Worm (Caenorhabditis elegans) whole organism, late embryonic: ENCODE measurements around the gene mup-4.

Experiments
- C38D4.7 ChIP-seq: fragments of 200-800 bp; sonication (Bioruptor generic); optimal IDR thresholded peaks from 2 replicates; lab custom pipeline; 2018; ENCODE audit warnings: mild to moderate bottlenecking, missing genetic modification characterization, moderate library complexity, missing compliant biosample characterization
- F13H6.1 ChIP-seq: sonication (generic microtip); optimal IDR thresholded peaks from 2 replicates; lab custom pipeline; 2016; ENCODE audit warnings: missing genetic modification characterization, missing compliant biosample characterization
- K09A11.1 ChIP-seq: sonication (generic microtip); optimal IDR thresholded peaks from 2 replicates; lab custom pipeline; 2017; ENCODE audit warnings: antibody characterized with exemption, mild to moderate bottlenecking, missing genetic modification characterization, missing compliant biosample characterization; ENCODE audit not compliant: insufficient read depth
- ama-1 ChIP-seq: fragments of 150-350 bp; optimal IDR thresholded peaks from 2 replicates; lab custom pipeline; 2014
- ceh-14 ChIP-seq: sonication (generic microtip); optimal IDR thresholded peaks from 2 replicates; lab custom pipeline; 2016; ENCODE audit warnings: missing genotype, missing genetic modification characterization, missing compliant biosample characterization
- ceh-18 ChIP-seq: sonication (generic microtip); optimal IDR thresholded peaks from 2 replicates; lab custom pipeline; 2016; ENCODE audit warnings: missing genetic modification characterization, missing compliant biosample characterization
- ceh-19 ChIP-seq: fragments of 200-800 bp; sonication (Bioruptor generic); optimal IDR thresholded peaks from 2 replicates; lab custom pipeline; 2018; ENCODE audit warnings: mild to moderate bottlenecking, missing genetic modification characterization, missing compliant biosample characterization
- ceh-22 ChIP-seq: sonication (generic microtip); optimal IDR thresholded peaks from 2 replicates; lab custom pipeline; 2017; ENCODE audit warnings: missing biosample characterization, missing genetic modification characterization
- ceh-30 ChIP-seq: fragments of 150-350 bp; optimal IDR thresholded peaks from 2 replicates; lab custom pipeline; 2014; ENCODE audit warnings: missing biosample characterization, missing genetic modification characterization
- ceh-34 ChIP-seq: sonication (generic microtip); optimal IDR thresholded peaks from 2 replicates; lab custom pipeline; 2016; ENCODE audit warnings: mild to moderate bottlenecking, missing genetic modification characterization, missing compliant biosample characterization
- ceh-45 ChIP-seq: fragments of 200-800 bp; sonication (Bioruptor generic); IDR thresholded peaks from 2 replicates; pipeline ENCODE4 v1.3.6; 2022; ENCODE audit warnings: missing genetic modification reagents, missing genetic modification characterization, missing compliant biosample characterization
- ceh-48 ChIP-seq: sonication (generic microtip); optimal IDR thresholded peaks from 2 replicates; lab custom pipeline; 2016; ENCODE audit warnings: missing genetic modification characterization, inconsistent platforms, missing compliant biosample characterization
- che-1 ChIP-seq: sonication (generic microtip); optimal IDR thresholded peaks from 2 replicates; lab custom pipeline; 2016; ENCODE audit warnings: mild to moderate bottlenecking, missing genetic modification characterization, missing compliant biosample characterization
- elt-4 ChIP-seq: sonication (generic microtip); optimal IDR thresholded peaks from 2 replicates; lab custom pipeline; 2016; ENCODE audit warnings: missing genetic modification characterization, missing compliant biosample characterization
- ets-4 ChIP-seq: sonication (generic microtip); optimal IDR thresholded peaks from 2 replicates; lab custom pipeline; 2016; ENCODE audit warnings: missing genetic modification characterization, missing compliant biosample characterization
- eyg-1 ChIP-seq: sonication (generic microtip); optimal IDR thresholded peaks from 2 replicates; lab custom pipeline; 2016; ENCODE audit warnings: missing genotype, missing genetic modification characterization, missing compliant biosample characterization
- fax-1 ChIP-seq: sonication (generic microtip); optimal IDR thresholded peaks from 2 replicates; lab custom pipeline; 2016; ENCODE audit warnings: missing genotype, missing genetic modification characterization, missing compliant biosample characterization
- fkh-10 ChIP-seq: fragments of 150-350 bp; optimal IDR thresholded peaks from 2 replicates; lab custom pipeline; 2014; ENCODE audit warnings: missing biosample characterization, missing genetic modification reagents, missing genetic modification characterization
- hlh-15 ChIP-seq: sonication (generic microtip); optimal IDR thresholded peaks from 2 replicates; lab custom pipeline; 2016; ENCODE audit warnings: missing genetic modification characterization, missing compliant biosample characterization
- hlh-6 ChIP-seq: sonication (generic microtip); optimal IDR thresholded peaks from 2 replicates; lab custom pipeline; 2016; ENCODE audit warnings: missing genotype, missing genetic modification characterization, missing compliant biosample characterization
- lim-6 ChIP-seq: sonication (generic microtip); optimal IDR thresholded peaks from 2 replicates; lab custom pipeline; 2016; ENCODE audit warnings: missing genetic modification characterization, missing compliant biosample characterization
- mec-3 ChIP-seq: sonication (generic microtip); optimal IDR thresholded peaks from 2 replicates; lab custom pipeline; 2016; ENCODE audit warnings: borderline replicate concordance, missing genetic modification characterization, missing compliant biosample characterization
- nfya-1 ChIP-seq: sonication (generic microtip); optimal IDR thresholded peaks from 2 replicates; lab custom pipeline; 2017; ENCODE audit warnings: missing genetic modification characterization, mild to moderate bottlenecking, missing compliant biosample characterization, antibody characterized with exemption, moderate library complexity
- nhr-11 ChIP-seq: fragments of 150-350 bp; optimal IDR thresholded peaks from 2 replicates; lab custom pipeline; 2014; ENCODE audit warnings: missing biosample characterization, missing genetic modification characterization
- nhr-232 ChIP-seq: sonication (generic microtip); optimal IDR thresholded peaks from 2 replicates; lab custom pipeline; 2016; ENCODE audit warnings: missing genetic modification characterization, missing compliant biosample characterization
- pag-3 ChIP-seq: sonication (generic microtip); optimal IDR thresholded peaks from 2 replicates; lab custom pipeline; 2016; ENCODE audit warnings: missing compliant biosample characterization, missing genetic modification characterization, borderline replicate concordance
- pax-1 ChIP-seq: fragments of 150-350 bp; optimal IDR thresholded peaks from 2 replicates; lab custom pipeline; 2014; ENCODE audit warnings: missing biosample characterization, missing genetic modification characterization
- pha-4 ChIP-seq: fragments of 150-350 bp; optimal IDR thresholded peaks from 2 replicates; lab custom pipeline; 2018; ENCODE audit warnings: missing biosample characterization, missing genetic modification reagents, missing genetic modification characterization
- ref-2 ChIP-seq: sonication (generic microtip); optimal IDR thresholded peaks from 2 replicates; lab custom pipeline; 2016; ENCODE audit warnings: missing genetic modification characterization, missing compliant biosample characterization
- rnt-1 ChIP-seq: sonication (generic microtip); optimal IDR thresholded peaks from 2 replicates; lab custom pipeline; 2016; ENCODE audit warnings: missing genetic modification characterization, missing compliant biosample characterization
- sdc-2 ChIP-seq: sonication (generic microtip); optimal IDR thresholded peaks from 2 replicates; lab custom pipeline; 2016; ENCODE audit warnings: missing genotype, missing genetic modification characterization, missing compliant biosample characterization
- sox-2 ChIP-seq: fragments of 200-800 bp; sonication (Bioruptor generic); IDR thresholded peaks from 2 replicates; pipeline ENCODE4 v1.3.6; 2022; ENCODE audit warnings: missing genetic modification reagents, missing genetic modification characterization, missing compliant biosample characterization
- sox-4 ChIP-seq: sonication (generic microtip); optimal IDR thresholded peaks from 2 replicates; lab custom pipeline; 2017; ENCODE audit warnings: mild to moderate bottlenecking, missing genetic modification characterization, inconsistent platforms, missing compliant biosample characterization
- syd-9 ChIP-seq: sonication (generic microtip); optimal IDR thresholded peaks from 2 replicates; lab custom pipeline; 2016; ENCODE audit warnings: mild to moderate bottlenecking, missing genetic modification characterization, moderate library complexity, missing compliant biosample characterization
- unc-3 ChIP-seq, 2 experiments: fragments of 200-800 bp in 1 of 2; sonication (Bioruptor generic) in 1 of 2; sonication (generic microtip) in 1 of 2; conservative IDR thresholded peaks in 1 of 2; optimal IDR thresholded peaks in 1 of 2; 2 replicates each; pipeline versions ENCODE4 v1.3.6 to Lab custom; 2016 to 2022; ENCODE audit warnings: missing compliant biosample characterization in 2 of 2, missing genetic modification characterization in 2 of 2, missing genetic modification reagents in 1 of 2
- unc-55 ChIP-seq: sonication (generic microtip); optimal IDR thresholded peaks from 2 replicates; lab custom pipeline; 2017; ENCODE audit warnings: missing biosample characterization, missing genetic modification reagents, missing genetic modification characterization
- unc-86 ChIP-seq: sonication (generic microtip); optimal IDR thresholded peaks from 2 replicates; lab custom pipeline; 2016; ENCODE audit warnings: missing genetic modification characterization, missing compliant biosample characterization
- zip-5 ChIP-seq: sonication (generic microtip); optimal IDR thresholded peaks from 2 replicates; lab custom pipeline; 2016; ENCODE audit warnings: missing genetic modification characterization, missing compliant biosample characterization
- ztf-16 ChIP-seq: sonication (generic microtip); optimal IDR thresholded peaks from 2 replicates; lab custom pipeline; 2017; ENCODE audit warnings: missing genetic modification characterization, missing compliant biosample characterization

Gene mup-4

DNA sequence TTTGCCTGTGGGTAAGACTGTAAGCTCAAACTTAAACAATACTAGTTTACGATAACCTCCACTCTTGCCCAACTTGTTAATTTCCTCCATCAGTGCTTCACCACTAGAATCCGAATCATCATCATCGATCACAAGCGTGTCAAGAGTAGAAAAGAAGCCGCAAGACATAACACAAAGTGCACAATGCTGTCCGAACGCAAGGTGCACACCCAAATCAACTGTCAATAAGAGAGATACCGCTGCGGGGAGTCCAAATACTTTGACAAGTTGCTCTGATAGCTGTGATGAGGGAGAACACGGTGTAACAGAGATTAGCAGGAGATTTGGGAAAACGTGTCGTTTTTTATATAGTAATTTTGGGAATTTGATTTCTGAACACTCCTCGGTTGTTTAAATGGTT, 42.5 kb upstream of the mup-4 start:
- TF ChIP-seq unc-55 (peak; percentile 80), hlh-6 (tag; lab: Kevin White, UChicago) (no peak), sox-4 (no peak), hlh-15 (tag; lab: Kevin White, UChicago) (no peak)
- TF ChIP-seq, all 69 proteins: peak for 1

ce11 chrIII:7530830-7531229, 41.9 kb upstream of the mup-4 start:
- TF ChIP-seq sox-2 (GFP tag; lab: Robert Waterston, UW), result no peak

- TF ChIP-seq unc-55 (peak; percentile 51), nhr-232 (tag; lab: Kevin White, UChicago) (no peak)
Observed at ce11 chrIII:7530108-7530507, 41.2 kb upstream of the mup-4 start.

ce11 chrIII:7526974-7527466, 38.1 kb upstream of the mup-4 start:
- TF ChIP-seq unc-55 (peak; percentile 51), nfya-1 (tag; lab: Kevin White, UChicago) (peak; percentile 47), lim-6 (tag; lab: Kevin White, UChicago) (no peak)
- TF ChIP-seq, all 69 proteins: peak for 2

ce11 chrIII:7524830-7525344, 36.0 kb upstream of the mup-4 start:
- TF ChIP-seq nfya-1 (tag; lab: Kevin White, UChicago) (no peak), unc-86 (no peak), ceh-45 (GFP tag; lab: Robert Waterston, UW) (no peak), sdc-2 (tag; lab: Kevin White, UChicago) (no peak)

ce11 chrIII:7521163-7521562, 32.3 kb upstream of the mup-4 start, which contains the start of gene lig-4:
TSS of gene lig-4 (plus strand) at chrIII:7521463.
- TF ChIP-seq ceh-34 (tag; lab: Kevin White, UChicago) (no peak), ceh-19 (GFP tag; lab: Kevin White, UChicago) (no peak), pax-1 (tag; lab: Kevin White, UChicago) (no peak), che-1 (tag; lab: Kevin White, UChicago) (no peak), fax-1 (tag; lab: Kevin White, UChicago) (no peak), mec-3 (no peak)
- TF ChIP-seq, all 69 proteins: peak for 0

ce11 chrIII:7520672-7521071, 31.8 kb upstream of the mup-4 start, which contains the start of the genes cux-7 and C07H6.2:
TSS of gene cux-7 (minus strand) at chrIII:7520845.
TSS of gene C07H6.2 (plus strand) at chrIII:7521009.
- no peak for TF ChIP-seq nhr-11 (tag; lab: Kevin White, UChicago)
- peak; percentile 85 for TF ChIP-seq eyg-1
- TF ChIP-seq pha-4 (tag; lab: Kevin White, UChicago), result no peak
- TF ChIP-seq ref-2, result peak; percentile 97
- no peak for TF ChIP-seq che-1 (tag; lab: Kevin White, UChicago)
- no peak for TF ChIP-seq sox-2 (GFP tag; lab: Robert Waterston, UW)
- peak; percentile 96 for TF ChIP-seq mec-3
- peak; percentile 94 for TF ChIP-seq F13H6.1
- TF ChIP-seq unc-55, result peak; percentile 13
- peak; percentile 97 for TF ChIP-seq rnt-1 (tag; lab: Kevin White, UChicago)
- peak; percentile 62 for TF ChIP-seq hlh-15 (tag; lab: Kevin White, UChicago)
- peak; percentile 84 for TF ChIP-seq ceh-14 (tag; lab: Kevin White, UChicago)
- peak; percentile 56; the same call in 1 of the 2 replicates for TF ChIP-seq unc-3 (GFP tag; conservative IDR thresholded peaks at IDR 0.05; lab: Robert Waterston, UW)
- TF ChIP-seq unc-3 (tag; optimal IDR thresholded peaks at IDR 0.05; lab: Kevin White, UChicago), result peak; percentile 74
- TF ChIP-seq ceh-18 (tag; lab: Kevin White, UChicago), result peak; percentile 69
- TF ChIP-seq ama-1, result no peak
- TF ChIP-seq C38D4.7, result no peak
- TF ChIP-seq ceh-22, result no peak
- TF ChIP-seq elt-4, result no peak
- TF ChIP-seq pag-3 (tag; lab: Kevin White, UChicago), result peak; percentile 26
- TF ChIP-seq K09A11.1, result no peak
- no peak for TF ChIP-seq ceh-30
- no peak for TF ChIP-seq fkh-10 (GFP tag; lab: Kevin White, UChicago)
- peak; percentile 99 for TF ChIP-seq ets-4 (tag; lab: Kevin White, UChicago)
- peak; percentile 65 for TF ChIP-seq ztf-16 (tag; lab: Kevin White, UChicago)
- TF ChIP-seq ceh-48 (tag; lab: Kevin White, UChicago), result peak; percentile 34
- peak; percentile 96 for TF ChIP-seq zip-5
- TF ChIP-seq nfya-1 (tag; lab: Kevin White, UChicago), result peak; percentile 57
- peak; percentile 60 for TF ChIP-seq syd-9 (tag; lab: Kevin White, UChicago)
- TF ChIP-seq sdc-2 (tag; lab: Kevin White, UChicago), result peak; percentile 55
